Fruit fly (Drosophila melanogaster) whole organism, embryonic: ENCODE results near the gene CG42847.

Source experiments
- Blimp-1 ChIP-seq: fragments of 200-800 bp; sonication (Bioruptor generic); optimal IDR thresholded peaks from 3 replicates; lab custom pipeline; 2018; ENCODE audit warnings: missing biosample characterization, missing genetic modification characterization, mild to moderate bottlenecking, moderate library complexity, missing genetic modification reagents
- CG34422 ChIP-seq: fragments of 200-800 bp; sonication (Bioruptor generic); IDR thresholded peaks from 3 replicates; pipeline ENCODE4 v1.3.6; 2022; ENCODE audit warnings: missing biosample characterization, missing genetic modification characterization
- Dek ChIP-seq: fragments of 200-800 bp; sonication (Bioruptor generic); optimal IDR thresholded peaks from 3 replicates; lab custom pipeline; 2019; ENCODE audit warnings: missing biosample characterization, mild to moderate bottlenecking, missing genetic modification characterization, moderate library complexity
- HLH4C ChIP-seq: fragments of 200-800 bp; sonication (Bioruptor generic); IDR thresholded peaks from 3 replicates; pipeline ENCODE4 v1.3.6; 2022; ENCODE audit warnings: missing biosample characterization, missing genetic modification characterization; ENCODE audit not compliant: partially characterized antibody
- Oli ChIP-seq: fragments of 200-800 bp; sonication (Bioruptor generic); optimal IDR thresholded peaks from 2 replicates; lab custom pipeline; 2018; ENCODE audit warnings: missing biosample characterization, mild to moderate bottlenecking, missing genetic modification characterization, moderate library complexity
- Usf ChIP-seq: fragments of 200-800 bp; sonication (Bioruptor generic); optimal IDR thresholded peaks from 2 replicates; lab custom pipeline; 2017; ENCODE audit warnings: missing genotype, missing biosample characterization, missing genetic modification characterization
- chn ChIP-seq: fragments of 200-800 bp; sonication (Bioruptor generic); optimal IDR thresholded peaks from 2 replicates; lab custom pipeline; 2016; ENCODE audit warnings: missing biosample characterization, missing genetic modification characterization
- pan ChIP-seq, 4 experiments: fragments of >200 bp in 3 of 4; fragments of 200-800 bp in 1 of 4; sonication (Bioruptor generic) in 1 of 4; optimal IDR thresholded peaks in 3 of 4; IDR thresholded peaks in 1 of 4; 2 replicates each; pipeline versions ENCODE4 v1.3.6 to Lab custom; 2017 to 2022; ENCODE audit warnings: missing biosample characterization in 2 of 4, missing genetic modification characterization in 2 of 4, mixed read lengths in 1 of 4

DNA sequence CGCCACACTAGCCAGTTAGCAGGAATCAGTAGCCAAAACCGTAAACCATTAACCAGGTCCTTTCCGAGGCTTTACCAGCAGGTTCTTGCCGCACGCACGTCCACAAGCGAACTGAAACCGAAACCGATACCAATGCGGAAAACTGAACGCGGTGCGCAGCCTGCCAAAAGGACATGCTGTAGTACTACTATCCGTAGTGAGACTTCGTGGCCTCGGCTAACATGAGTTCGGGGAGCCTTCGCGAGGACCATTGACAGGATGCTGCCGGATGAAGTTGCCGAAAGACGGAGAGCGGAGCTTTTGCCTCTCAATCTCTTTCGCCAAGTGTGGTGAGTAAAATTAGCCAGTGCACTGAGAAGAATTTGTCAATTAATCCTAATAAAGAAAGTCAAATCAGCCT, 12.6 kb upstream of the CG42847 start, which contains the start of gene Shawl:
- TF ChIP-seq CG34422 (GFP tag; lab: Robert Waterston, UW) = no peak
- no peak for TF ChIP-seq HLH4C (GFP tag; lab: Robert Waterston, UW)
- TF ChIP-seq chn = no peak
- TF ChIP-seq Dek (tag; lab: Kevin White, UChicago) = no peak
- no peak for TF ChIP-seq Oli (tag; lab: Kevin White, UChicago)
- TF ChIP-seq Blimp-1 = no peak
- no peak for TF ChIP-seq pan (optimal IDR thresholded peaks at IDR 0.05; lab: Kevin White, UChicago)
- no peak for TF ChIP-seq pan (GFP tag; optimal IDR thresholded peaks at IDR 0.05 in 1 of 2, IDR thresholded peaks at IDR 0.05 in 1 of 2)
- TF ChIP-seq Usf (GFP tag; lab: Kevin White, UChicago) = no peak
